Worm (Caenorhabditis elegans): Measurements from ENCODE around the gene T24D5.2.

T24D5.2 gene

ce11 chrX:12586352-12586751 lies at the start of gene T24D5.2:
Gene T24D5.2, minus strand, starts transcription at chrX:12586452.
- TF ChIP-seq aha-1 (tag) (peak; percentile 26), nhr-76 (tag; optimal IDR thresholded peaks at IDR 0.05) (no peak)

- TF ChIP-seq nhr-48 (tag; optimal IDR thresholded peaks at IDR 0.05) (peak; percentile 50), lin-39 (tag; optimal IDR thresholded peaks at IDR 0.05) (no peak), pha-4 (GFP tag; IDR thresholded peaks at IDR 0.05) (no peak), pha-4 (tag; optimal IDR thresholded peaks at IDR 0.05) (peak; percentile 90), unc-62 (GFP tag; optimal IDR thresholded peaks at IDR 0.05 in 1 of 2) (peak in 1 of 2 experiments; percentile 98), unc-62 (tag; optimal IDR thresholded peaks at IDR 0.05) (no peak), daf-16 (GFP tag; optimal IDR thresholded peaks at IDR 0.05) (no peak), daf-16 (tag; optimal IDR thresholded peaks at IDR 0.05) (peak; percentile 98), ceh-62 (tag; optimal IDR thresholded peaks at IDR 0.05) (no peak), lsy-2 (tag; optimal IDR thresholded peaks at IDR 0.05) (peak in 1 of 2 experiments; percentile 69), duxl-1 (tag; optimal IDR thresholded peaks at IDR 0.05; ENCODE audit: poor library complexity) (no peak), hlh-30 (tag; optimal IDR thresholded peaks at IDR 0.05; ENCODE audit: insufficient read depth) (peak; percentile 27), hlh-11 (tag; optimal IDR thresholded peaks at IDR 0.05) (peak; percentile 85), vab-7 (GFP tag; IDR thresholded peaks at IDR 0.05) (no peak), ceh-32 (tag; optimal IDR thresholded peaks at IDR 0.05; ENCODE audit: poor library complexity) (no peak), lin-13 (GFP tag; optimal IDR thresholded peaks at IDR 0.05) (peak; percentile 51), unc-39 (tag; optimal IDR thresholded peaks at IDR 0.05) (no peak), pqm-1 (tag; optimal IDR thresholded peaks at IDR 0.05) (peak; percentile 45), nhr-25 (tag; optimal IDR thresholded peaks at IDR 0.05; ENCODE audit: borderline replicate concordance, insufficient read depth) (peak; percentile 33), lin-38 (GFP tag; IDR thresholded peaks at IDR 0.05) (peak; percentile 80), mdl-1 (tag; optimal IDR thresholded peaks at IDR 0.05) (peak in 1 of 2 experiments; percentile 64), fkh-10 (GFP tag; optimal IDR thresholded peaks at IDR 0.05) (peak; percentile 37), mxl-2 (GFP tag; conservative IDR thresholded peaks at IDR 0.05) (0 out of 2 replicates have a peak, but pooled peaks have one; percentile 29), dmd-6 (GFP tag; IDR thresholded peaks at IDR 0.05) (peak; percentile 54), ztf-7 (tag; optimal IDR thresholded peaks at IDR 0.05) (no peak), nhr-11 (tag; optimal IDR thresholded peaks at IDR 0.05) (peak; percentile 30), rbr-2 (tag; optimal IDR thresholded peaks at IDR 0.05) (peak; percentile 56), Y105C5A.15 (GFP tag; IDR thresholded peaks at IDR 0.05) (no peak), nhr-76 (tag; optimal IDR thresholded peaks at IDR 0.05) (no peak), nhr-102 (tag; optimal IDR thresholded peaks at IDR 0.05) (peak; percentile 2), dpl-1 (GFP tag; optimal IDR thresholded peaks at IDR 0.05) (peak; percentile 72), daf-8 (GFP tag; IDR thresholded peaks at IDR 0.05) (no peak), tra-1 (GFP tag; IDR thresholded peaks at IDR 0.05) (no peak), ces-1 (GFP tag; optimal IDR thresholded peaks at IDR 0.05) (no peak), saeg-2 (GFP tag; IDR thresholded peaks at IDR 0.05) (no peak), zfp-2 (tag; optimal IDR thresholded peaks at IDR 0.05) (no peak), dve-1 (tag; optimal IDR thresholded peaks at IDR 0.05; ENCODE audit: insufficient read depth) (peak; percentile 88), mxl-3 (GFP tag; optimal IDR thresholded peaks at IDR 0.05) (peak; percentile 51), ztf-11 (tag; optimal IDR thresholded peaks at IDR 0.05) (no peak), mep-1 (tag; optimal IDR thresholded peaks at IDR 0.05) (peak; percentile 76), nhr-28 (tag; optimal IDR thresholded peaks at IDR 0.05) (peak; percentile 89), T26A8.4 (GFP tag; IDR thresholded peaks at IDR 0.05) (0 out of 2 replicates have a peak, but pooled peaks have one; percentile 21), nhr-111 (GFP tag; optimal IDR thresholded peaks at IDR 0.05) (no peak), nhr-41 (GFP tag; IDR thresholded peaks at IDR 0.05) (no peak), attf-4 (tag; optimal IDR thresholded peaks at IDR 0.05) (no peak), mes-2 (tag; optimal IDR thresholded peaks at IDR 0.05; ENCODE audit: poor library complexity, severe bottlenecking) (peak; percentile 79), nhr-6 (tag; optimal IDR thresholded peaks at IDR 0.05) (peak; percentile 82), nhr-77 (tag; optimal IDR thresholded peaks at IDR 0.05) (peak; percentile 84)
These were observed 48.8 kb upstream of the T24D5.2 start for ce11 chrX:12635010-12635409.

All from whole organism, L4 larva.